Fruit fly (Drosophila melanogaster): ENCODE data around the gene CG13310.

CG13310 gene

dm6 chr3L:8798539-8798938 is 1.8 kb downstream of the CG13310 start:
- peak; percentile 92 for TF ChIP-seq Myc (optimal IDR thresholded peaks at IDR 0.05)
- TF ChIP-seq jim (GFP tag; optimal IDR thresholded peaks at IDR 0.05): no peak

dm6 chr3L:8798129-8798528 is 2.2 kb downstream of the CG13310 start:
- TF ChIP-seq tai (GFP tag; optimal IDR thresholded peaks at IDR 0.05) (no peak), Rel (GFP tag; optimal IDR thresholded peaks at IDR 0.05) (no peak), Rel (tag; optimal IDR thresholded peaks at IDR 0.05) (no peak), br (GFP tag; optimal IDR thresholded peaks at IDR 0.05) (no peak), woc (GFP tag; optimal IDR thresholded peaks at IDR 0.05) (no peak), Abd-B (GFP tag; optimal IDR thresholded peaks at IDR 0.05) (no peak), foxo (GFP tag; optimal IDR thresholded peaks at IDR 0.05) (no peak), CrebA (GFP tag; optimal IDR thresholded peaks at IDR 0.05; ENCODE audit: borderline replicate concordance) (no peak)

DNA sequence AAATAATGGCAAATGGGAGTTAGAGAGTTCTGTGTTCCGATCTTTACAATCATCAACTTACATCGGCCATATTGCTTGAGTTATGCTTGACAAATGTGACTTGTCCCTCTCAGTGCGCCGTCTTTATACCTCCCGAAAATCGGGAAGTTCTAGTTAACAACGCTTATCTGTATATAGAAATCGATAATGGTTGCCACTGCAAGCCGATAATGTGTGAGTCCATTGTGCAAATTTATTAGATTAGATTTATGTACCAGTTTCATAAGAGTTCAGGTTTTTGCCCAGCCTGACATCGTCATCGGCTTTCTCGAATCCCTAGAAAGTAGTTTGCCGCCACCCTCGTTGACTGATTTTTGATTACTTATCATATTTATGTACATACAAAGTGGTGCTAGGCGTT is 11.9 kb downstream of the CG13310 start, which contains the start of gene Acbp5:
Gene Acbp5 (minus strand): TSS at position 101 of the 400 bp plus-strand sequence.
- TF ChIP-seq CG32264 (GFP tag; optimal IDR thresholded peaks at IDR 0.05) (no peak), Vsx2 (GFP tag; optimal IDR thresholded peaks at IDR 0.05; ENCODE audit: partially characterized antibody) (no peak), tai (GFP tag; optimal IDR thresholded peaks at IDR 0.05) (no peak)

dm6 chr3L:8787701-8788100 is 12.6 kb downstream of the CG13310 start:
- no peak for TF ChIP-seq Abd-B (GFP tag; optimal IDR thresholded peaks at IDR 0.05)
- TF ChIP-seq CG9705 (GFP tag; optimal IDR thresholded peaks at IDR 0.05): no peak

DNA sequence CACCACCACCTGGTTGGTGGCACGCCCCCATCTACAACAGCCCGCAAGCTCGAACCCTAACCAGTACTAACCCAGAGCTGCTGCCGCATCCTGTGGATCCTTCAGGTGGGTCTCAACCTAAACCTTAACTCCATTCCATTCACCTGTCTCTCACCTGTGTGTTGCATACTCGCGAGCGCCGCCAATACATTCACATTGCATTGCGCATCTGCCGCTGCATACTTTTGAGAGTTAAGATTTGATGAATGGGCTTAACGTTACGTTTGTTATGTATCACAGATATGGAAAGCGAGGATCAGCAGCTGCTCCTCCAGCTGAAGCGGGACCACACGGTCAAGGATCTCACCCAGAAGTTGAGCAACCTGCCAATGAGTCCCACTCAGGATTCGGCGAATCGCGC is 13.1 kb downstream of the CG13310 start:
- no peak for TF ChIP-seq CrebA (GFP tag; optimal IDR thresholded peaks at IDR 0.05; ENCODE audit: borderline replicate concordance)
- TF ChIP-seq Vsx2 (GFP tag; optimal IDR thresholded peaks at IDR 0.05; ENCODE audit: partially characterized antibody): peak; percentile 68
- no peak for TF ChIP-seq Sp1 (GFP tag; optimal IDR thresholded peaks at IDR 0.05)
- no peak for TF ChIP-seq Dfd (GFP tag; optimal IDR thresholded peaks at IDR 0.05)
- peak; percentile 39 for TF ChIP-seq Abd-B (GFP tag; optimal IDR thresholded peaks at IDR 0.05)
- no peak for TF ChIP-seq rgr (GFP tag; optimal IDR thresholded peaks at IDR 0.05)
- peak; percentile 88 for TF ChIP-seq N (GFP tag; optimal IDR thresholded peaks at IDR 0.05)
- peak; percentile 84 for TF ChIP-seq Myc (optimal IDR thresholded peaks at IDR 0.05)
- no peak for TF ChIP-seq foxo (GFP tag; optimal IDR thresholded peaks at IDR 0.05)
- no peak for TF ChIP-seq Hnf4 (GFP tag; optimal IDR thresholded peaks at IDR 0.05)
- no peak for TF ChIP-seq jim (GFP tag; optimal IDR thresholded peaks at IDR 0.05)
- no peak for TF ChIP-seq psq (GFP tag; optimal IDR thresholded peaks at IDR 0.05)
- TF ChIP-seq Mio (GFP tag; optimal IDR thresholded peaks at IDR 0.05): no peak
- no peak for TF ChIP-seq ey (GFP tag; optimal IDR thresholded peaks at IDR 0.05)
- TF ChIP-seq br (GFP tag; optimal IDR thresholded peaks at IDR 0.05): no peak

DNA sequence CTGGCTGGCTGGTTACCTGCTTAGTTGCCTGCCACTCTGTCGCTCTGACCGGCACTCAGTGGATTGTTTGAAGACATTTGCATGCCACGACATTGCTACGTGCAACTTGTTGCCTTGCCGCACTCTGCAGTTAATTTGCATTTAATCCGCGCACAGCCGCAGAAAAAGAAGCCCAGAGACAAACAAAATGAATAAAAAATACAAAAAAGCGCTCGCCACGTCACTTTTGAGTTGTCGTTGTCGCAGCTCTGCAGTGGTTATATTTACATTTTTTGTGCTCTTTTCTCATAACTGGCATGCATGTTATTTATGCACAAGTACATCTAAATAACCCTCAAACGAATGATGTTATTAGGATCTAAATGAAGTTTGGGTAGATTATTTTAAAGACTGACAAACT is 17.0 kb downstream of the CG13310 start:
- TF ChIP-seq Sp1 (GFP tag; optimal IDR thresholded peaks at IDR 0.05): no peak
- TF ChIP-seq CG32264 (GFP tag; optimal IDR thresholded peaks at IDR 0.05): no peak
- TF ChIP-seq Rel (GFP tag; optimal IDR thresholded peaks at IDR 0.05): no peak
- TF ChIP-seq Rel (tag; optimal IDR thresholded peaks at IDR 0.05): no peak
- TF ChIP-seq CG9705 (GFP tag; optimal IDR thresholded peaks at IDR 0.05): no peak
- no peak for TF ChIP-seq dl (GFP tag; optimal IDR thresholded peaks at IDR 0.05; ENCODE audit: insufficient read depth in 1 of 2, partially characterized antibody in 2 of 2)
- TF ChIP-seq OdsH (GFP tag; optimal IDR thresholded peaks at IDR 0.05): no peak

DNA sequence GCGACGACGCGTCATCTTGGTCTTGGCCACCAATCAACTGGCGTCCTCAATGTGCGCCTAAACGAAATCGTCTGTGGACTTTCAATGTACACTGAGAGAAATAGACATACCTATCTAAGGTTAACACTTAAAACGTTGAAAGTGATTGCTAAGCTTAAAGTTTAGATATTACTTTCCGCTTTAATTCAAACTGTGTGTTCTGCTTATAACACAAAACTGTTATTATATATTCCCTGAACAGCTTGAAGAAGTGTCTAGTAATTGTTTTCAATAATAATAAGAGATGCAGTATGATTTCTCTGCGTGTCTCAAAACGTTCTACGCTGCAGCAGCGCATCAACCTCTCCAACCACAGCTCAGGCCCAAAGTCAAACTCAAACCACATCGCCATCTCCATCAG is 18.3 kb downstream of the CG13310 start:
- TF ChIP-seq sage (GFP tag; optimal IDR thresholded peaks at IDR 0.05) (no peak), h (GFP tag; optimal IDR thresholded peaks at IDR 0.05) (peak; percentile 9)

dm6 chr3L:8780723-8781296 is 19.5 kb downstream of the CG13310 start:
- TF ChIP-seq foxo (GFP tag; optimal IDR thresholded peaks at IDR 0.05): no peak
